Fruit fly (Drosophila melanogaster): ENCODE measurements around the gene CkIIalpha-i1.

CkIIalpha-i1 gene

DNA sequence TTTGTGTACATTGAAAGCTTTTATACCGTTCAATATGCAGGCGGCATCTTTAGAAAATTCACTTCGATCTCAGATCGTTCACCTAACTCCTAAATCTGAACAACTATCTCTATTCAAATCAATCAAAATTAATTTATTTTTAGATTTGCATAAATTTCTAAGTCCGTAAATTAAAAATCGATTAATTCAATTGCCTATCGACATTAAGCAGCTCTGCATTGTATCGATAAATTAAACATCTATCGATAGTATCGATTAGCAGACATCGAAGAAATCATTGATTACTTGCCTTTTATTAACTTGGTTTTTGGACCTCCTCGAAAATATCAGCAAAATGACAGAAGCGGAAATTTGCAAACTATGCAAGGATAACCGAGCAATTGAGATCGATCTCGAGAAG is at the start of gene CkIIalpha-i1 (continued):
- TF ChIP-seq CG18599 (GFP tag; optimal IDR thresholded peaks at IDR 0.05) (no peak), CG13287 (GFP tag; IDR thresholded peaks at IDR 0.05; ENCODE audit: partially characterized antibody) (peak; percentile 98), dan (GFP tag; IDR thresholded peaks at IDR 0.05) (no peak), unc-4 (GFP tag; IDR thresholded peaks at IDR 0.05; ENCODE audit: partially characterized antibody) (peak; percentile 92), HmgD (GFP tag; optimal IDR thresholded peaks at IDR 0.05) (no peak), zfh1 (GFP tag; IDR thresholded peaks at IDR 0.05) (no peak), Hr51 (GFP tag; optimal IDR thresholded peaks at IDR 0.05) (no peak), Ssrp (tag; optimal IDR thresholded peaks at IDR 0.05) (no peak), CG32772 (GFP tag; IDR thresholded peaks at IDR 0.05) (no peak), Aef1 (GFP tag; IDR thresholded peaks at IDR 0.05) (no peak), CG15269 (tag; optimal IDR thresholded peaks at IDR 0.05) (no peak), CG10321 (GFP tag; IDR thresholded peaks at IDR 0.05) (no peak), ci (GFP tag; IDR thresholded peaks at IDR 0.05) (no peak), CG4282 (GFP tag; optimal IDR thresholded peaks at IDR 0.05) (no peak), amos (GFP tag; IDR thresholded peaks at IDR 0.05; ENCODE audit: partially characterized antibody) (peak; percentile 90), pan (optimal IDR thresholded peaks at IDR 0.05) (no peak), pan (GFP tag; optimal IDR thresholded peaks at IDR 0.05 in 1 of 2, IDR thresholded peaks at IDR 0.05 in 1 of 2) (no peak), CG4707 (GFP tag; optimal IDR thresholded peaks at IDR 0.05) (no peak), dysf (GFP tag; IDR thresholded peaks at IDR 0.05) (no peak), E2f2 (GFP tag; IDR thresholded peaks at IDR 0.05) (peak; percentile 54), CG5953 (GFP tag; IDR thresholded peaks at IDR 0.05) (no peak), Bdp1 (GFP tag; optimal IDR thresholded peaks at IDR 0.05) (no peak), HmgZ (tag; optimal IDR thresholded peaks at IDR 0.05) (no peak), ap (GFP tag; IDR thresholded peaks at IDR 0.05) (no peak), zf30C (GFP tag; optimal IDR thresholded peaks at IDR 0.05) (no peak), scrt (GFP tag; optimal IDR thresholded peaks at IDR 0.05) (no peak), CG12391 (tag; optimal IDR thresholded peaks at IDR 0.05) (peak; percentile 36), Tbp (GFP tag; optimal IDR thresholded peaks at IDR 0.05) (no peak), CG7357 (GFP tag; IDR thresholded peaks at IDR 0.05) (no peak), wdn (GFP tag; IDR thresholded peaks at IDR 0.05) (no peak), sens (GFP tag) (no peak), hbn (GFP tag; IDR thresholded peaks at IDR 0.05; ENCODE audit: partially characterized antibody) (peak; percentile 91), hb (GFP tag; IDR thresholded peaks at IDR 0.05; ENCODE audit: partially characterized antibody) (peak; percentile 97), lbe (GFP tag; optimal IDR thresholded peaks at IDR 0.05) (no peak), CG3065 (GFP tag; optimal IDR thresholded peaks at IDR 0.05) (no peak), Optix (GFP tag; IDR thresholded peaks at IDR 0.05) (no peak), caup (GFP tag; optimal IDR thresholded peaks at IDR 0.05; ENCODE audit: severe bottlenecking) (no peak), CG3281 (GFP tag; optimal IDR thresholded peaks at IDR 0.05) (no peak), CG34224 (GFP tag; IDR thresholded peaks at IDR 0.05; ENCODE audit: partially characterized antibody) (peak; percentile 98), Atf3 (GFP tag; optimal IDR thresholded peaks at IDR 0.05) (no peak), fd3F (GFP tag; optimal IDR thresholded peaks at IDR 0.05) (no peak), CG6689 (GFP tag; IDR thresholded peaks at IDR 0.05) (no peak), Trl (optimal IDR thresholded peaks at IDR 0.05) (no peak), Trl (GFP tag; optimal IDR thresholded peaks at IDR 0.05) (no peak), pb (GFP tag; optimal IDR thresholded peaks at IDR 0.05) (no peak), sqz (GFP tag; optimal IDR thresholded peaks at IDR 0.05) (no peak), sob (GFP tag; IDR thresholded peaks at IDR 0.05) (no peak), Ets65A (GFP tag) (no peak), Hmr (GFP tag; optimal IDR thresholded peaks at IDR 0.05) (no peak), Max (GFP tag; optimal IDR thresholded peaks at IDR 0.05) (no peak), Hsf (GFP tag; optimal IDR thresholded peaks at IDR 0.05) (no peak), ham (GFP tag; IDR thresholded peaks at IDR 0.05) (no peak), Awh (GFP tag; IDR thresholded peaks at IDR 0.05) (no peak)
